Fruit fly (Drosophila melanogaster): ENCODE data around the gene CG6236.

The CG6236 gene

DNA sequence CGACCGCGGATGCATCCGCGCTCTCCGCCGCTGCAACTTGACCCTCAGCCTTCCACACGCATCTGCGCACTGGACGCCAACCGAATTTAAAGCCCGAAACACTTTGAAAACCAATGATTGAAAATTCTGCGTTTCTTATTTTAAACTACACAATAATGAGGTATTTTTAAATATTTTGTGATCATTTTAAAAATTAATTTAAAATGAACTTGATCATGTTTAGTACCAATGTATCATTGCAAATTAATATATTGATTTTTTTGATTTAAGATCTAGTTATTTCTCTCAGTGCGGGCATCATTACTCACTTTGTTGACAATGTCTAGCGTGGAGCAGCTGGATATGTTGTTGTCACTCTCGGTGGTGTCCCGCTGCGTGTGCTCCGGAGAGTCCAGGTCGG, 38.8 kb upstream of the CG6236 start (continued):
- TF ChIP-seq CG34406 (GFP tag; optimal IDR thresholded peaks at IDR 0.05) (no peak), dsx (GFP tag; optimal IDR thresholded peaks at IDR 0.05; ENCODE audit: poor library complexity, severe bottlenecking) (peak; percentile 58), Smox (GFP tag; optimal IDR thresholded peaks at IDR 0.05) (no peak), Gug (GFP tag; IDR thresholded peaks at IDR 0.05) (no peak), CG3032 (tag; optimal IDR thresholded peaks at IDR 0.05) (peak; percentile 35), CG15336 (GFP tag; IDR thresholded peaks at IDR 0.05) (peak; percentile 81), CG9139 (GFP tag; optimal IDR thresholded peaks at IDR 0.05) (no peak), CG6276 (GFP tag; optimal IDR thresholded peaks at IDR 0.05) (no peak), fd59A (GFP tag; optimal IDR thresholded peaks at IDR 0.05) (no peak), vri (GFP tag; optimal IDR thresholded peaks at IDR 0.05) (no peak), Lpt (GFP tag; optimal IDR thresholded peaks at IDR 0.05) (no peak), CG8319 (GFP tag; optimal IDR thresholded peaks at IDR 0.05) (no peak)

DNA sequence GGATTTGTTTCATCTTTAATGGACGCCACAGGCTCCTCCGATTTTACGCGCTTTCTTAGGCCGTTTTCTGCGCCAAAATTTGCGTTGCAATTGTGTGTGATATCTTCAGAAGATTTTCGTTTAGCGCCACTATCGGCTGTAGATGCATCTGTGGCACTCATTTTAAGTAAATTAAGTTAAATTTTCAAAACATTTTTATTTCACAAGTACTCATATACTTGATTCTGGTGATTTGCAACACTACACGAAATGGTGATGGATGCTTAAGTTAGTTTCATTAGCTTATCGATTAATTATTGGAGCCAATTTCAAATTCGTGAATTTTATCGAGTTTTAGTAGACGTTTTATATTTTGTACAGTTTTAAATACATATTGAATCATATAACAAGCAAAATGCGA, 35.5 kb upstream of the CG6236 start, which contains the start of gene CG6171:
Gene CG6171 (minus strand): TSS at position 250 of the 400 bp plus-strand sequence.
- TF ChIP-seq Eip78C (GFP tag) (peak; percentile 52), CG34406 (GFP tag; optimal IDR thresholded peaks at IDR 0.05) (no peak), esn (GFP tag; optimal IDR thresholded peaks at IDR 0.05) (peak; percentile 34)

DNA sequence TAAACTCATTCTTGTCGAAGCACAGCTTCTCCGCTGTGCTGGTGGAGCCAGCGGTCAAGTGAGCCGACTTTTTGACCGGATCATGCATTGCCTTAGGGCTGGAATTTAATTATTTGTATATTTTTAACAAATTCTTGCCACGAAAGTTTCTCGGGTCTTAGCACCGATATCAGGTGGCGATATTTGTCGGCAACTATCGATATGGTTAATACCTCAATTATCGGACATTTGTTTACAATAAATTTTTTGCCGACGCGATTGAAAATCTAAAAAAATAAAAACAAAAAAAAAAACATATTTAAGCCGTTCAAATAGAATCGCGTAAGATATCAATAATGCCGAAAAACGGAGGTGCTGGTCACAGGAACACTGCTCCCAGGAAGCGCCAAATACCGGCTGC, 33.4 kb upstream of the CG6236 start, which contains the start of the genes Cog2 and Trax:
Gene Cog2 (minus strand): TSS at position 168 of the 400 bp plus-strand sequence.
Gene Trax (plus strand): TSS at position 203 of the 400 bp plus-strand sequence.
- TF ChIP-seq Smox (GFP tag; optimal IDR thresholded peaks at IDR 0.05) = no peak
- no peak for TF ChIP-seq CG16779 (tag; optimal IDR thresholded peaks at IDR 0.05)
- TF ChIP-seq dsx (GFP tag; optimal IDR thresholded peaks at IDR 0.05; ENCODE audit: poor library complexity, severe bottlenecking) = no peak
- TF ChIP-seq salr (GFP tag; optimal IDR thresholded peaks at IDR 0.05) = no peak

- TF ChIP-seq CG6808 (GFP tag; optimal IDR thresholded peaks at IDR 0.05) = no peak
- no peak for TF ChIP-seq svp (GFP tag)
- TF ChIP-seq salr (GFP tag; optimal IDR thresholded peaks at IDR 0.05) = peak in 1 of 2 experiments; percentile 62
- TF ChIP-seq topi (GFP tag; optimal IDR thresholded peaks at IDR 0.05) = peak; percentile 62
- peak; percentile 90 for TF ChIP-seq CG10631 (GFP tag; optimal IDR thresholded peaks at IDR 0.05)
- peak; percentile 67; the same call in 1 of the 2 replicates for TF ChIP-seq CG11294 (GFP tag; IDR thresholded peaks at IDR 0.05)
- TF ChIP-seq Ets21C (GFP tag; optimal IDR thresholded peaks at IDR 0.05) = no peak
- TF ChIP-seq CG3919 (GFP tag; optimal IDR thresholded peaks at IDR 0.05) = no peak
- TF ChIP-seq Hr38 (GFP tag; optimal IDR thresholded peaks at IDR 0.05) = no peak
- no peak for TF ChIP-seq Lpt (GFP tag; optimal IDR thresholded peaks at IDR 0.05)
- TF ChIP-seq CG32006 (GFP tag; optimal IDR thresholded peaks at IDR 0.05) = peak; percentile 84
- no peak for TF ChIP-seq Eip93F (GFP tag; optimal IDR thresholded peaks at IDR 0.05)
- TF ChIP-seq CG10669 (GFP tag; optimal IDR thresholded peaks at IDR 0.05) = peak; percentile 100
- peak; percentile 79 for TF ChIP-seq eg (GFP tag; IDR thresholded peaks at IDR 0.05)
- peak; percentile 68 for TF ChIP-seq Ets96B (tag; optimal IDR thresholded peaks at IDR 0.05)
- TF ChIP-seq dac (GFP tag; optimal IDR thresholded peaks at IDR 0.05) = peak; percentile 72
- TF ChIP-seq CG6163 (GFP tag; IDR thresholded peaks at IDR 0.05) = peak; percentile 68; the same call in 2 of the 3 replicates
- no peak for TF ChIP-seq CG6276 (GFP tag; optimal IDR thresholded peaks at IDR 0.05)
- TF ChIP-seq CG8119 (GFP tag; IDR thresholded peaks at IDR 0.05) = peak; percentile 63; the same call in 2 of the 3 replicates
- no peak for TF ChIP-seq Hr39 (GFP tag; optimal IDR thresholded peaks at IDR 0.05)
- TF ChIP-seq fd85E (GFP tag; optimal IDR thresholded peaks at IDR 0.05) = no peak
- peak; percentile 73 for TF ChIP-seq CG8632 (GFP tag; optimal IDR thresholded peaks at IDR 0.05)
- peak; percentile 60 for TF ChIP-seq fd59A (GFP tag; optimal IDR thresholded peaks at IDR 0.05)
- TF ChIP-seq Eip78C (GFP tag) = peak; percentile 82
- peak; percentile 93 for TF ChIP-seq vri (GFP tag; optimal IDR thresholded peaks at IDR 0.05)
- peak; percentile 72 for TF ChIP-seq CG34406 (GFP tag; optimal IDR thresholded peaks at IDR 0.05)
- TF ChIP-seq Gug (GFP tag; IDR thresholded peaks at IDR 0.05) = peak; percentile 83
- TF ChIP-seq Smox (GFP tag; optimal IDR thresholded peaks at IDR 0.05) = no peak
- TF ChIP-seq CG8319 (GFP tag; optimal IDR thresholded peaks at IDR 0.05) = peak; percentile 70
- peak; percentile 61 for TF ChIP-seq CG31627 (GFP tag; optimal IDR thresholded peaks at IDR 0.05)
- no peak for TF ChIP-seq achi (GFP tag; optimal IDR thresholded peaks at IDR 0.05)
- no peak for TF ChIP-seq Sox102F (GFP tag; optimal IDR thresholded peaks at IDR 0.05)
- TF ChIP-seq pdm3 (GFP tag; optimal IDR thresholded peaks at IDR 0.05) = no peak
- TF ChIP-seq CG6792 (GFP tag; optimal IDR thresholded peaks at IDR 0.05) = peak; percentile 77
- peak; percentile 73 for TF ChIP-seq Blimp-1 (GFP tag; optimal IDR thresholded peaks at IDR 0.05)
- TF ChIP-seq net (GFP tag; optimal IDR thresholded peaks at IDR 0.05) = no peak
Measured at dm6 chr3R:15356645-15357431, 28.8 kb upstream of the CG6236 start, which contains the start of the genes Atg4b and Hibch. Gene Atg4b, minus strand, starts transcription at chr3R:15356924. Gene Hibch, plus strand, starts transcription at chr3R:15357229.
